Worm (Caenorhabditis elegans) whole organism, L3 larva: ENCODE measurements around the gene Y25C1A.7.

Source experiments
- R02D3.7 ChIP-seq: fragments of 150-350 bp; optimal IDR thresholded peaks from 2 replicates; lab custom pipeline; 2014; ENCODE audit warnings: missing biosample characterization, missing genetic modification characterization
- ZK546.5 ChIP-seq: sonication (generic microtip); optimal IDR thresholded peaks from 2 replicates; lab custom pipeline; 2017; ENCODE audit warnings: missing biosample characterization, missing genetic modification characterization
- aly-2 ChIP-seq: fragments of 150-350 bp; optimal IDR thresholded peaks from 2 replicates; lab custom pipeline; 2014; ENCODE audit warnings: missing biosample characterization, missing genetic modification characterization
- ama-1 ChIP-seq: fragments of 150-350 bp; optimal IDR thresholded peaks from 2 replicates; lab custom pipeline; 2018
- ceh-16 ChIP-seq: sonication (generic microtip); optimal IDR thresholded peaks from 2 replicates; lab custom pipeline; 2017; ENCODE audit warnings: missing biosample characterization, missing genetic modification characterization
- ceh-28 ChIP-seq: fragments of 150-350 bp; optimal IDR thresholded peaks from 2 replicates; lab custom pipeline; 2014; ENCODE audit warnings: missing biosample characterization, missing genetic modification reagents, missing genetic modification characterization
- ceh-82 ChIP-seq: fragments of 150-350 bp; optimal IDR thresholded peaks from 2 replicates; lab custom pipeline; 2014; ENCODE audit warnings: missing biosample characterization, missing genetic modification characterization
- daf-12 ChIP-seq: fragments of 150-350 bp; optimal IDR thresholded peaks from 2 replicates; lab custom pipeline; 2014; ENCODE audit warnings: missing biosample characterization, missing genetic modification reagents, missing genetic modification characterization
- egl-5 ChIP-seq: fragments of 150-350 bp; optimal IDR thresholded peaks from 2 replicates; lab custom pipeline; 2017; ENCODE audit warnings: missing biosample characterization, missing genetic modification reagents, missing genetic modification characterization, inconsistent platforms
- elt-1 ChIP-seq: fragments of 150-350 bp; optimal IDR thresholded peaks from 2 replicates; lab custom pipeline; 2014; ENCODE audit warnings: missing biosample characterization, missing genetic modification characterization
- fkh-10 ChIP-seq: sonication (generic microtip); optimal IDR thresholded peaks from 2 replicates; lab custom pipeline; 2017; ENCODE audit warnings: missing biosample characterization, missing genetic modification reagents, missing genetic modification characterization
- fkh-2 ChIP-seq: fragments of 150-350 bp; optimal IDR thresholded peaks from 2 replicates; lab custom pipeline; 2014; ENCODE audit warnings: missing biosample characterization, missing genetic modification reagents, missing genetic modification characterization
- jun-1 ChIP-seq: fragments of 150-350 bp; optimal IDR thresholded peaks from 2 replicates; lab custom pipeline; 2014; ENCODE audit warnings: missing biosample characterization, missing genetic modification reagents, missing genetic modification characterization
- lin-15B ChIP-seq: fragments of 150-350 bp; optimal IDR thresholded peaks from 2 replicates; lab custom pipeline; 2014; ENCODE audit warnings: missing biosample characterization, missing genetic modification characterization
- lin-39 ChIP-seq: fragments of 150-350 bp; optimal IDR thresholded peaks from 2 replicates; lab custom pipeline; 2018; ENCODE audit warnings: missing biosample characterization, missing genetic modification reagents, missing genetic modification characterization
- lsy-12 ChIP-seq: sonication (generic microtip); optimal IDR thresholded peaks from 2 replicates; lab custom pipeline; 2016; ENCODE audit warnings: mild to moderate bottlenecking, missing genetic modification characterization, missing compliant biosample characterization
- nhr-11 ChIP-seq: fragments of 150-350 bp; optimal IDR thresholded peaks from 2 replicates; lab custom pipeline; 2014; ENCODE audit warnings: missing biosample characterization, missing genetic modification characterization
- nhr-12 ChIP-seq: fragments of 150-350 bp; optimal IDR thresholded peaks from 2 replicates; lab custom pipeline; 2014; ENCODE audit warnings: missing biosample characterization, missing genetic modification characterization
- nhr-23 ChIP-seq: fragments of 150-350 bp; optimal IDR thresholded peaks from 2 replicates; lab custom pipeline; 2014; ENCODE audit warnings: missing biosample characterization, missing genetic modification reagents, missing genetic modification characterization
- nhr-237 ChIP-seq: fragments of 150-350 bp; optimal IDR thresholded peaks from 2 replicates; lab custom pipeline; 2014; ENCODE audit warnings: missing biosample characterization, missing genetic modification characterization
- nhr-25 ChIP-seq: sonication (generic microtip); optimal IDR thresholded peaks from 2 replicates; lab custom pipeline; 2017; ENCODE audit warnings: missing biosample characterization, missing genetic modification characterization
- nhr-43 ChIP-seq: sonication (generic microtip); optimal IDR thresholded peaks from 2 replicates; lab custom pipeline; 2016; ENCODE audit warnings: mild to moderate bottlenecking, missing genetic modification characterization, missing compliant biosample characterization; ENCODE audit not compliant: poor library complexity, severe bottlenecking
- nhr-67 ChIP-seq: fragments of 150-350 bp; optimal IDR thresholded peaks from 2 replicates; lab custom pipeline; 2014; ENCODE audit warnings: missing biosample characterization, missing genetic modification characterization
- nhr-76 ChIP-seq: fragments of 150-350 bp; sonication (generic microtip); optimal IDR thresholded peaks from 5 replicates; lab custom pipeline; 2014; ENCODE audit warnings: missing biosample characterization, missing genetic modification characterization
- nhr-77 ChIP-seq: fragments of 150-350 bp; optimal IDR thresholded peaks from 2 replicates; lab custom pipeline; 2014; ENCODE audit warnings: missing biosample characterization, missing genetic modification characterization
- snpc-4 ChIP-seq: fragments of 150-350 bp; optimal IDR thresholded peaks from 2 replicates; lab custom pipeline; 2014; ENCODE audit warnings: missing biosample characterization, missing genetic modification characterization
- tbx-2 ChIP-seq: sonication (generic microtip); optimal IDR thresholded peaks from 2 replicates; lab custom pipeline; 2016; ENCODE audit warnings: mild to moderate bottlenecking, missing genetic modification characterization, missing compliant biosample characterization
- unc-39 ChIP-seq: sonication (generic microtip); optimal IDR thresholded peaks from 4 replicates; lab custom pipeline; 2017; ENCODE audit warnings: missing biosample characterization, missing genetic modification characterization
- unc-62 ChIP-seq: fragments of 150-350 bp; sonication (generic microtip); optimal IDR thresholded peaks from 4 replicates; lab custom pipeline; 2014; ENCODE audit warnings: missing biosample characterization, missing genetic modification reagents, missing genetic modification characterization
- ztf-11 ChIP-seq: fragments of 150-350 bp; optimal IDR thresholded peaks from 2 replicates; lab custom pipeline; 2014; ENCODE audit warnings: missing biosample characterization, missing genetic modification characterization

The Y25C1A.7 gene

DNA sequence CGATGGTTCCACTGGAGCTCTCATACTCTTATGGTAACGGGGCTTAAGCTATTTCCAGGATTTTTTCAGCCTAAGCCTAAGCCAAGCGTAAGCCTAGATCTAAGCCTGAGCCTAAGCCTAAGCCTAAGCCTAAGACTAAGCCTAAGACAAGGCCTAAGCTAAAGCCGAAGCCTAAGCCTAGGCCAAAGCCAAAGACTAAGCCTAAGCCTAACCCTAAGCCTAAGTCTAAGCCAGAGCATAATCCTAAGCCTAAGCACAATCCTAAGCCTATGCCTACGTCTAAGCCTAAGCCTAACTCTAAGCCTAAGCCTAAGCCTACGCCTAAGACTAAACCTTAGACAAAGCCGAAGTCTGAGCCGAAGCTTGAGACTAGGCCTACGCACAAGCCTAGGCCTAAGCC, 21.9 kb downstream of the Y25C1A.7 start:
- TF ChIP-seq egl-5 (tag; lab: Kevin White, UChicago), result no peak

DNA sequence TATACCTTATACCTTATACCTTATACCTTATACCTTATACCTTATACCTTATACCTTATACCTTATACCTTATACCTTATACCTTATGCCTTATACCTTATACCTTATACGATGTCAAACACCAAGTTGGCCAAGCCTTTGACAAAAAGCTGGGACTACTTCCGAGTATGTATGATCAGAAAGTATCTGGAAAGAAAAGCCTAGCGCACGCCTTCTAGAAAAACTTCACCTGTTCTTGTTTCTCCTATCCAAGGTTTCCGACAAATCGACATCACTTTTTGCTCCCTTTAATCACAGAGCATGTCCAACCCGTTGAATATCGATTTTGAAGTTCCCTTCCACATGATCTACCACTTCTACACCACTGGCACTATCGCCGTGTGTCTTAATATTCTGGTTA, 22.5 kb downstream of the Y25C1A.7 start, which contains the start of gene sri-28:
Gene sri-28, plus strand, starts transcription at position 301 of the 400 bp plus-strand sequence.
- TF ChIP-seq nhr-67 (tag; lab: Kevin White, UChicago) (no peak), lin-15B (tag; lab: Kevin White, UChicago) (no peak), ceh-16 (tag; lab: Kevin White, UChicago) (no peak), ztf-11 (tag; lab: Kevin White, UChicago) (no peak), daf-12 (tag; lab: Kevin White, UChicago) (no peak)

DNA sequence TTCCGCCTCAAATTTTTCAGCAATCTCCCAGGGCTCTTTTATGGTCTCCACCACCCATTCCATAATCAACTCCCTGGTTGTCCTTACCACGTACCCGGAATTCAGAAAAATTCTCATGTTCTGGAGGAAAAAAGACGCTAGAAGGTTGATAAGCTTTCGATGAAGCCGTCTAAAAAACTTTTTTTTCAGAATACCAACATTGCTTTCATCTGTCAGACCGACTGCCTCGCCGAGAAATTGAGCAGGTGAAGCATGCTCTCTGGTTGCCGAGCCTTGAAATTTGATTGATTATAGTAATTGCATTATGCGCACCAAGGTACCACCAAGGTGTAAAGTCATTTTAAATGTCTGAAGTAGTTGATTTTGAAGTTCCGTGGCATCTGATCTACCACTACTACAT, 25.0 kb downstream of the Y25C1A.7 start, which contains the start of gene sri-30:
Gene sri-30, plus strand, starts transcription at position 301 of the 400 bp plus-strand sequence.
- TF ChIP-seq lsy-12 (tag; lab: Kevin White, UChicago), result no peak
- no peak for TF ChIP-seq unc-39 (tag; lab: Kevin White, UChicago)
- no peak for TF ChIP-seq daf-12 (tag; lab: Kevin White, UChicago)
- no peak for TF ChIP-seq fkh-10
- no peak for TF ChIP-seq nhr-77 (tag; lab: Kevin White, UChicago)

ce11 chrII:3045422-3045821, 25.4 kb downstream of the Y25C1A.7 start:
- TF ChIP-seq ama-1 (lab: Kevin White, UChicago) (no peak), elt-1 (tag; lab: Kevin White, UChicago) (no peak), unc-39 (tag; lab: Kevin White, UChicago) (no peak), nhr-76 (no peak), lin-39 (tag; lab: Kevin White, UChicago) (no peak)
- TF ChIP-seq, all 47 proteins: peak for 0

ce11 chrII:3044023-3044422, 26.8 kb downstream of the Y25C1A.7 start, which contains the start of gene sri-29:
Gene sri-29 (plus strand): TSS chrII:3044323.
- no peak for TF ChIP-seq R02D3.7
- TF ChIP-seq nhr-76, result no peak
- TF ChIP-seq nhr-12 (tag; lab: Kevin White, UChicago), result no peak
- no peak for TF ChIP-seq unc-62 (GFP tag; lab: Kevin White, UChicago)
- no peak for TF ChIP-seq unc-39 (tag; lab: Kevin White, UChicago)
- TF ChIP-seq lin-39 (tag; lab: Kevin White, UChicago), result no peak
- TF ChIP-seq ZK546.5 (tag; lab: Kevin White, UChicago), result no peak
- TF ChIP-seq nhr-237 (tag; lab: Kevin White, UChicago), result no peak
- no peak for TF ChIP-seq nhr-43 (tag; lab: Kevin White, UChicago)
- no peak for TF ChIP-seq lsy-12 (tag; lab: Kevin White, UChicago)
- TF ChIP-seq nhr-77 (tag; lab: Kevin White, UChicago), result no peak
- TF ChIP-seq ceh-28 (tag; lab: Kevin White, UChicago), result no peak
- no peak for TF ChIP-seq tbx-2 (tag; lab: Kevin White, UChicago)
- TF ChIP-seq fkh-2 (tag; lab: Kevin White, UChicago), result no peak
- no peak for TF ChIP-seq ceh-82
- no peak for TF ChIP-seq ceh-16 (tag; lab: Kevin White, UChicago)
- TF ChIP-seq, all 47 proteins: peak for 0

- TF ChIP-seq nhr-11 (tag; lab: Kevin White, UChicago), result no peak
- no peak for TF ChIP-seq nhr-12 (tag; lab: Kevin White, UChicago)
- no peak for TF ChIP-seq aly-2 (tag; lab: Kevin White, UChicago)
- TF ChIP-seq nhr-237 (tag; lab: Kevin White, UChicago), result no peak
- TF ChIP-seq jun-1 (tag; lab: Kevin White, UChicago), result no peak
- TF ChIP-seq nhr-25 (tag; lab: Kevin White, UChicago), result no peak
These were observed 27.5 kb downstream of the Y25C1A.7 start, which contains the start of gene B0454.8 for ce11 chrII:3043358-3043757. Gene B0454.8 (minus strand): TSS chrII:3043458.

DNA sequence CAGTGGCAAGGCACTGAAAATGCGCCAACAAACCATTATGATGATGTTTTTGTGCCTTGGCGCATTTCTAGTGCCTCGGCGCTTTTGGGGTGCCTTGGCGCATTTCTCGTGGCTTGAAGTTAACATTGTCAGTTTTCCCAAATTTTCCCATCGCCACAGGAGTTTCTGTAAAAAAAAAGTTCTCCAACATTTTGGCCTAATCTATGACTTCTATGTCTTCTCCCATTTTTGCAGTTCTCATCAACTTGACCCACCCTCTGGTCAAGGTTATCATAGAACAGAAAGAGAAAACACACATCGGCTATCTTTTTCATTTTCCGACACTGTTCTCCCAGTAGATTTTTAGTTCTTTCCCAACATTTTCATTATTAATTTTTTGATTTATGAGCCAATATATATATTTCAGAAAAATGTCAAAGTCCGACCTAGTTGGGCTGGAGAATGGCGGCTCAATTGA, 32.4 kb downstream of the Y25C1A.7 start, which contains the start of the genes B0454.26 and B0454.5:
Gene B0454.26, minus strand, starts transcription at position 101 of the 457 bp plus-strand sequence.
Gene B0454.5, plus strand, starts transcription at position 407 of the 457 bp plus-strand sequence.
- TF ChIP-seq fkh-10 (no peak), R02D3.7 (no peak), nhr-11 (tag; lab: Kevin White, UChicago) (no peak), snpc-4 (tag; lab: Kevin White, UChicago) (no peak), nhr-76 (no peak), lin-15B (tag; lab: Kevin White, UChicago) (no peak), nhr-23 (no peak), lsy-12 (tag; lab: Kevin White, UChicago) (no peak)
